Fruit fly (Drosophila melanogaster) whole organism, embryonic: ENCODE measurements around the gene Ifrd1.

Experiments
- Abd-B ChIP-seq: fragments of 200-800 bp; sonication (Bioruptor generic); optimal IDR thresholded peaks from 2 replicates; lab custom pipeline; 2018; ENCODE audit warnings: missing biosample characterization, mild to moderate bottlenecking, missing genetic modification characterization, moderate library complexity
- BtbVII ChIP-seq: fragments of 200-800 bp; sonication (Bioruptor generic); optimal IDR thresholded peaks from 3 replicates; lab custom pipeline; 2017; ENCODE audit warnings: missing biosample characterization, mild to moderate bottlenecking, missing genetic modification characterization
- CG10267 ChIP-seq: fragments of 200-800 bp; sonication (Bioruptor generic); optimal IDR thresholded peaks from 2 replicates; lab custom pipeline; 2018; ENCODE audit warnings: missing biosample characterization, mild to moderate bottlenecking, missing genetic modification characterization, moderate library complexity
- CG10321 ChIP-seq: fragments of 200-800 bp; sonication (Bioruptor generic); IDR thresholded peaks from 2 replicates; pipeline ENCODE4 v1.3.6; 2022; ENCODE audit warnings: missing biosample characterization, missing genetic modification characterization
- CG11398 ChIP-seq: fragments of 200-800 bp; sonication (Bioruptor generic); optimal IDR thresholded peaks from 2 replicates; lab custom pipeline; 2016; ENCODE audit warnings: missing biosample characterization, missing genetic modification characterization
- CG11696 ChIP-seq: fragments of 200-800 bp; sonication (Bioruptor generic); IDR thresholded peaks from 2 replicates; pipeline ENCODE4 v1.3.6; 2022; ENCODE audit warnings: missing biosample characterization, missing genetic modification characterization
- CG12299 ChIP-seq: fragments of 200-800 bp; sonication (Bioruptor generic); optimal IDR thresholded peaks from 2 replicates; lab custom pipeline; 2018; ENCODE audit warnings: missing biosample characterization, mild to moderate bottlenecking, missing genetic modification characterization
- CG12659 ChIP-seq: fragments of 200-800 bp; sonication (Bioruptor generic); optimal IDR thresholded peaks from 3 replicates; lab custom pipeline; 2017; ENCODE audit warnings: mild to moderate bottlenecking, missing biosample characterization, missing genetic modification reagents, missing genetic modification characterization
- CG14667 ChIP-seq: fragments of 200-800 bp; sonication (Bioruptor generic); IDR thresholded peaks from 2 replicates; pipeline ENCODE4 v1.3.6; 2022; ENCODE audit warnings: missing biosample characterization, missing genetic modification characterization
- CG15514 ChIP-seq: fragments of 200-800 bp; sonication (Bioruptor generic); optimal IDR thresholded peaks from 3 replicates; lab custom pipeline; 2017; ENCODE audit warnings: missing biosample characterization, missing genetic modification characterization, mild to moderate bottlenecking, moderate library complexity, missing genetic modification reagents
- CG17568 ChIP-seq: fragments of 200-800 bp; sonication (Bioruptor generic); optimal IDR thresholded peaks from 2 replicates; lab custom pipeline; 2018; ENCODE audit warnings: missing biosample characterization, mild to moderate bottlenecking, missing genetic modification characterization, moderate library complexity
- CG17912 ChIP-seq: fragments of 200-800 bp; sonication (Bioruptor generic); optimal IDR thresholded peaks from 2 replicates; lab custom pipeline; 2018; ENCODE audit warnings: missing biosample characterization, mild to moderate bottlenecking, missing genetic modification characterization
- CG30403 ChIP-seq: fragments of 200-800 bp; sonication (Bioruptor generic); optimal IDR thresholded peaks from 3 replicates; lab custom pipeline; 2016; ENCODE audit warnings: missing biosample characterization, missing genetic modification characterization
- CG3163 ChIP-seq: fragments of 200-800 bp; sonication (Bioruptor generic); optimal IDR thresholded peaks from 3 replicates; lab custom pipeline; 2016; ENCODE audit warnings: missing biosample characterization, missing genetic modification characterization
- CG32767 ChIP-seq: fragments of 200-800 bp; sonication (Bioruptor generic); IDR thresholded peaks from 2 replicates; pipeline ENCODE4 v1.3.6; 2022; ENCODE audit warnings: missing biosample characterization, missing genetic modification characterization
- CG4360 ChIP-seq: fragments of 200-800 bp; sonication (Bioruptor generic); IDR thresholded peaks from 2 replicates; pipeline ENCODE4 v1.3.6; 2022; ENCODE audit warnings: missing biosample characterization, missing genetic modification characterization
- CG43689 ChIP-seq: fragments of 200-800 bp; sonication (Bioruptor generic); IDR thresholded peaks from 2 replicates; pipeline ENCODE4 v1.3.6; 2022; ENCODE audit warnings: missing biosample characterization, missing genetic modification characterization
- CG4404 ChIP-seq: fragments of 200-800 bp; sonication (Bioruptor generic); IDR thresholded peaks from 2 replicates; pipeline ENCODE4 v1.3.6; 2022; ENCODE audit warnings: missing biosample characterization, missing genetic modification characterization
- CG6813 ChIP-seq: fragments of 200-800 bp; sonication (Bioruptor generic); optimal IDR thresholded peaks from 2 replicates; lab custom pipeline; 2017; ENCODE audit warnings: missing biosample characterization, missing genetic modification characterization, mild to moderate bottlenecking, moderate library complexity, missing genetic modification reagents
- CG7928 ChIP-seq: fragments of 200-800 bp; sonication (Bioruptor generic); optimal IDR thresholded peaks from 2 replicates; lab custom pipeline; 2017; ENCODE audit warnings: missing biosample characterization, mild to moderate bottlenecking, missing genetic modification characterization
- CHES-1-like ChIP-seq: fragments of 200-800 bp; sonication (Bioruptor generic); optimal IDR thresholded peaks from 2 replicates; lab custom pipeline; 2016; ENCODE audit warnings: missing biosample characterization, missing genetic modification characterization
- CTCF ChIP-seq: fragments of 200-800 bp; sonication (Bioruptor generic); optimal IDR thresholded peaks from 2 replicates; lab custom pipeline; 2017; ENCODE audit warnings: missing biosample characterization, mild to moderate bottlenecking, missing genetic modification characterization, moderate library complexity
- D19B ChIP-seq: fragments of 200-800 bp; sonication (Bioruptor generic); optimal IDR thresholded peaks from 2 replicates; lab custom pipeline; 2017; ENCODE audit warnings: missing biosample characterization, mild to moderate bottlenecking, missing genetic modification characterization
- Deaf1 ChIP-seq: fragments of 200-800 bp; optimal IDR thresholded peaks from 3 replicates; lab custom pipeline; 2019; ENCODE audit warnings: missing biosample characterization, mild to moderate bottlenecking, missing genetic modification characterization, moderate library complexity
- Dfd ChIP-seq, 2 experiments: fragments of >200 bp; optimal IDR thresholded peaks; 2 replicates each; lab custom pipeline; 2017; ENCODE audit warnings: missing biosample characterization in 2 of 2, missing genetic modification characterization in 2 of 2
- Dip3 ChIP-seq: fragments of 200-800 bp; sonication (Bioruptor generic); optimal IDR thresholded peaks from 3 replicates; lab custom pipeline; 2016; ENCODE audit warnings: missing biosample characterization, missing genetic modification characterization
- ERR ChIP-seq: fragments of 200-800 bp; sonication (Bioruptor generic); optimal IDR thresholded peaks from 2 replicates; lab custom pipeline; 2016; ENCODE audit warnings: missing biosample characterization, missing genetic modification characterization
- Fer2 ChIP-seq: fragments of 200-800 bp; sonication (Bioruptor generic); optimal IDR thresholded peaks from 2 replicates; lab custom pipeline; 2018; ENCODE audit warnings: missing biosample characterization, mild to moderate bottlenecking, missing genetic modification characterization, moderate library complexity
- HLH4C ChIP-seq: fragments of 200-800 bp; sonication (Bioruptor generic); IDR thresholded peaks from 3 replicates; pipeline ENCODE4 v1.3.6; 2022; ENCODE audit warnings: missing biosample characterization, missing genetic modification characterization; ENCODE audit not compliant: partially characterized antibody
- Hr78 ChIP-seq, 2 experiments: fragments of 200-800 bp in 1 of 2; fragments of >200 bp in 1 of 2; sonication (Bioruptor generic) in 1 of 2; optimal IDR thresholded peaks; 2 replicates each; lab custom pipeline; 2017 to 2019; ENCODE audit warnings: missing biosample characterization in 2 of 2, missing genetic modification characterization in 2 of 2, mild to moderate bottlenecking in 1 of 2, moderate library complexity in 1 of 2
- Mes4 ChIP-seq: fragments of 200-800 bp; sonication (Bioruptor generic); optimal IDR thresholded peaks from 2 replicates; lab custom pipeline; 2016; ENCODE audit warnings: missing biosample characterization, missing genetic modification characterization
- NK7.1 ChIP-seq: fragments of 200-800 bp; sonication (Bioruptor generic); optimal IDR thresholded peaks from 3 replicates; lab custom pipeline; 2016; ENCODE audit warnings: missing biosample characterization, missing genetic modification characterization
- Neu2 ChIP-seq: fragments of 200-800 bp; sonication (Bioruptor generic); optimal IDR thresholded peaks from 3 replicates; lab custom pipeline; 2016; ENCODE audit warnings: missing biosample characterization, missing genetic modification characterization, borderline replicate concordance
- Nf-YC ChIP-seq: fragments of 200-800 bp; optimal IDR thresholded peaks from 3 replicates; lab custom pipeline; 2019; ENCODE audit warnings: missing biosample characterization, mild to moderate bottlenecking, missing genetic modification characterization, moderate library complexity
- Sry-δ ChIP-seq: fragments of 200-800 bp; sonication (Bioruptor generic); optimal IDR thresholded peaks from 2 replicates; lab custom pipeline; 2016; ENCODE audit warnings: missing biosample characterization, missing genetic modification characterization
- Xbp1 ChIP-seq: fragments of 200-800 bp; sonication (Bioruptor generic); optimal IDR thresholded peaks from 3 replicates; lab custom pipeline; 2016; ENCODE audit warnings: missing biosample characterization, mild to moderate bottlenecking, missing genetic modification characterization
- al ChIP-seq: fragments of 200-800 bp; sonication (Bioruptor generic); IDR thresholded peaks from 2 replicates; pipeline ENCODE4 v1.3.6; 2022; ENCODE audit warnings: missing biosample characterization, missing genetic modification characterization
- ap ChIP-seq: fragments of 200-800 bp; sonication (Bioruptor generic); IDR thresholded peaks from 2 replicates; pipeline ENCODE4 v1.3.6; 2022; ENCODE audit warnings: missing biosample characterization, missing genetic modification characterization
- da ChIP-seq: fragments of 200-800 bp; sonication (Bioruptor generic); optimal IDR thresholded peaks from 2 replicates; lab custom pipeline; 2016; ENCODE audit warnings: missing biosample characterization, missing genetic modification characterization
- dpn ChIP-seq, 2 experiments: fragments of 200-800 bp; sonication (Bioruptor generic); optimal IDR thresholded peaks; 3 replicates each; lab custom pipeline; 2016; ENCODE audit warnings: missing biosample characterization in 2 of 2, missing genetic modification characterization in 2 of 2
- dysf ChIP-seq: fragments of 200-800 bp; sonication (Bioruptor generic); IDR thresholded peaks from 3 replicates; pipeline ENCODE4 v1.3.6; 2022; ENCODE audit warnings: missing biosample characterization, missing genetic modification characterization
- kni ChIP-seq: fragments of 200-800 bp; sonication (Bioruptor generic); optimal IDR thresholded peaks from 3 replicates; lab custom pipeline; 2017; ENCODE audit warnings: mild to moderate bottlenecking, missing biosample characterization, missing genetic modification reagents, missing genetic modification characterization
- onecut ChIP-seq: fragments of 200-800 bp; sonication (Bioruptor generic); IDR thresholded peaks from 2 replicates; pipeline ENCODE4 v1.3.6; 2022; ENCODE audit warnings: missing biosample characterization, missing genetic modification characterization
- peb ChIP-seq: fragments of 200-800 bp; sonication (Bioruptor generic); IDR thresholded peaks from 2 replicates; pipeline ENCODE4 v1.3.6; 2022; ENCODE audit warnings: missing biosample characterization, missing genetic modification characterization
- pum ChIP-seq: fragments of 200-800 bp; sonication (Bioruptor generic); optimal IDR thresholded peaks from 2 replicates; lab custom pipeline; 2016; ENCODE audit warnings: missing biosample characterization, missing genetic modification characterization
- sug ChIP-seq: fragments of 200-800 bp; optimal IDR thresholded peaks from 2 replicates; lab custom pipeline; 2019; ENCODE audit warnings: missing biosample characterization, mild to moderate bottlenecking, missing genetic modification characterization, moderate library complexity
- trem ChIP-seq: fragments of 200-800 bp; optimal IDR thresholded peaks from 3 replicates; lab custom pipeline; 2019; ENCODE audit warnings: missing biosample characterization, mild to moderate bottlenecking, missing genetic modification characterization, moderate library complexity
- tup ChIP-seq: fragments of 200-800 bp; sonication (Bioruptor generic); optimal IDR thresholded peaks from 2 replicates; lab custom pipeline; 2016; ENCODE audit warnings: missing biosample characterization, mild to moderate bottlenecking, missing genetic modification characterization, moderate library complexity
- tx ChIP-seq: fragments of 200-800 bp; sonication (Bioruptor generic); optimal IDR thresholded peaks from 2 replicates; lab custom pipeline; 2016; ENCODE audit warnings: missing biosample characterization, missing genetic modification characterization
- z ChIP-seq: fragments of 200-800 bp; sonication (Bioruptor generic); IDR thresholded peaks from 3 replicates; pipeline ENCODE4 v1.3.6; 2022; ENCODE audit warnings: missing biosample characterization, missing genetic modification characterization
- zfh2 ChIP-seq: fragments of 200-800 bp; sonication (Bioruptor generic); optimal IDR thresholded peaks from 2 replicates; lab custom pipeline; 2016; ENCODE audit warnings: missing biosample characterization, missing genetic modification characterization

Ifrd1 gene

dm6 chr2L:2856960-2857584 is 17.2 kb downstream of the Ifrd1 start, which contains the start of gene CG2991 (continued):
- TF ChIP-seq CG30403 (GFP tag; lab: Kevin White, UChicago), result no peak
- no peak for TF ChIP-seq ap (GFP tag; lab: Robert Waterston, UW)
- TF ChIP-seq Mes4, result no peak
- TF ChIP-seq Xbp1 (GFP tag; lab: Kevin White, UChicago), result peak; percentile 28
- TF ChIP-seq CG10267 (tag; lab: Kevin White, UChicago), result peak; percentile 69
- TF ChIP-seq Abd-B (GFP tag; lab: Kevin White, UChicago), result peak; percentile 36
- TF ChIP-seq tx, result no peak
- TF ChIP-seq Hr78 (GFP tag; optimal IDR thresholded peaks at IDR 0.05; lab: Kevin White, UChicago), result no peak
- TF ChIP-seq HLH4C (GFP tag; lab: Robert Waterston, UW), result peak; percentile 59; the same call in 2 of the 3 replicates
- TF ChIP-seq Dip3 (GFP tag; lab: Kevin White, UChicago), result no peak
- peak; percentile 3 for TF ChIP-seq zfh2 (GFP tag; lab: Kevin White, UChicago)
- no peak for TF ChIP-seq CG43689 (GFP tag; lab: Robert Waterston, UW)
- no peak for TF ChIP-seq CG3163
- TF ChIP-seq CHES-1-like (GFP tag; lab: Kevin White, UChicago), result peak; percentile 45
- peak; percentile 78 for TF ChIP-seq trem (tag; lab: Kevin White, UChicago)
- TF ChIP-seq Deaf1 (tag; lab: Kevin White, UChicago), result peak; percentile 19
- no peak for TF ChIP-seq Neu2 (GFP tag; lab: Kevin White, UChicago)
- no peak for TF ChIP-seq onecut
- TF ChIP-seq pum (GFP tag; lab: Kevin White, UChicago), result no peak
- no peak for TF ChIP-seq CG14667
- no peak for TF ChIP-seq al (GFP tag; lab: Robert Waterston, UW)
- TF ChIP-seq D19B (GFP tag; lab: Kevin White, UChicago), result no peak
- peak; percentile 51 for TF ChIP-seq kni (GFP tag; lab: Kevin White, UChicago)
- TF ChIP-seq CG12299 (tag; lab: Kevin White, UChicago), result peak; percentile 61
- 0 out of 3 replicates have a peak, but pooled peaks have one; percentile 29 for TF ChIP-seq z (GFP tag; lab: Robert Waterston, UW)
- TF ChIP-seq ERR (GFP tag; lab: Kevin White, UChicago), result peak; percentile 51
- TF ChIP-seq CG17912, result no peak
- TF ChIP-seq CG11696 (GFP tag; lab: Robert Waterston, UW), result no peak
- TF ChIP-seq CG15514, result peak; percentile 78
- no peak for TF ChIP-seq Fer2 (tag; lab: Kevin White, UChicago)
- TF ChIP-seq BtbVII (GFP tag; lab: Kevin White, UChicago), result peak; percentile 29
- peak in 1 of 2 experiments; percentile 22 for TF ChIP-seq dpn (GFP tag; optimal IDR thresholded peaks at IDR 0.05; lab: Kevin White, UChicago)
- peak; percentile 58 for TF ChIP-seq Nf-YC (tag; lab: Kevin White, UChicago)
- no peak for TF ChIP-seq CG6813 (GFP tag; lab: Kevin White, UChicago)
- TF ChIP-seq CG10321, result no peak
- TF ChIP-seq CG11398 (GFP tag; lab: Kevin White, UChicago), result no peak
- TF ChIP-seq sug (tag; lab: Kevin White, UChicago), result peak; percentile 63
- TF ChIP-seq CG4360 (GFP tag; lab: Robert Waterston, UW), result no peak; the same call in 1 of the 2 replicates
- TF ChIP-seq CG32767 (GFP tag; lab: Robert Waterston, UW), result no peak
- no peak for TF ChIP-seq CG7928 (GFP tag; lab: Kevin White, UChicago)
- TF ChIP-seq CG4404, result no peak
- TF ChIP-seq da (GFP tag; lab: Kevin White, UChicago), result no peak
- no peak for TF ChIP-seq NK7.1 (GFP tag; lab: Kevin White, UChicago)
- TF ChIP-seq tup (GFP tag; lab: Kevin White, UChicago), result no peak
- TF ChIP-seq dysf (GFP tag; lab: Robert Waterston, UW), result no peak
- no peak for TF ChIP-seq Dfd (GFP tag; optimal IDR thresholded peaks at IDR 0.05; lab: Kevin White, UChicago)
- no peak for TF ChIP-seq peb
- peak; percentile 96 for TF ChIP-seq Sry-δ (GFP tag; lab: Kevin White, UChicago)
- peak; percentile 75 for TF ChIP-seq CG12659 (GFP tag; lab: Kevin White, UChicago)
- peak; percentile 56 for TF ChIP-seq CTCF (GFP tag; lab: Kevin White, UChicago)
- peak; percentile 48 for TF ChIP-seq CG17568 (GFP tag; lab: Kevin White, UChicago)
